Worm (Caenorhabditis elegans) whole organism, young adult: ENCODE measurements around the gene ulp-1.

Source experiments
- B0035.1 ChIP-seq: sonication (generic microtip); optimal IDR thresholded peaks from 2 replicates; lab custom pipeline; 2016; ENCODE audit warnings: missing genetic modification characterization, mild to moderate bottlenecking, missing compliant biosample characterization, missing genotype, missing genetic modification reagents
- B0336.3 ChIP-seq: fragments of 200-800 bp; sonication (Bioruptor generic); IDR thresholded peaks from 2 replicates; pipeline ENCODE4 v1.3.6; 2022; ENCODE audit warnings: missing genetic modification characterization, missing compliant biosample characterization
- C17E4.6 ChIP-seq: fragments of 200-800 bp; sonication (Bioruptor generic); IDR thresholded peaks from 2 replicates; pipeline ENCODE4 v1.3.6; 2022; ENCODE audit warnings: missing genetic modification reagents, missing genetic modification characterization, missing compliant biosample characterization
- D2030.7 ChIP-seq: fragments of 200-800 bp; sonication (Bioruptor generic); IDR thresholded peaks from 2 replicates; pipeline ENCODE4 v1.3.6; 2022; ENCODE audit warnings: missing genetic modification reagents, missing genetic modification characterization, missing compliant biosample characterization
- F39B2.1 ChIP-seq: fragments of 200-800 bp; sonication (Bioruptor generic); IDR thresholded peaks from 2 replicates; pipeline ENCODE4 v1.3.6; 2022; ENCODE audit warnings: missing genetic modification reagents, missing genetic modification characterization, missing compliant biosample characterization
- F57A8.1 ChIP-seq: fragments of 200-800 bp; sonication (Bioruptor generic); optimal IDR thresholded peaks from 2 replicates; lab custom pipeline; 2018; ENCODE audit warnings: mild to moderate bottlenecking, missing genetic modification characterization, moderate library complexity, missing compliant biosample characterization
- K11D2.4 ChIP-seq: fragments of 200-800 bp; sonication (Bioruptor generic); IDR thresholded peaks from 2 replicates; pipeline ENCODE4 v1.3.6; 2022; ENCODE audit warnings: missing genetic modification reagents, missing genetic modification characterization, missing compliant biosample characterization
- akir-1 ChIP-seq: fragments of 200-800 bp; sonication (Bioruptor generic); optimal IDR thresholded peaks from 2 replicates; lab custom pipeline; 2018; ENCODE audit warnings: mild to moderate bottlenecking, missing genetic modification characterization, moderate library complexity, missing compliant biosample characterization
- aptf-3 ChIP-seq: fragments of 200-800 bp; sonication (Bioruptor generic); IDR thresholded peaks from 2 replicates; pipeline ENCODE4 v1.3.6; 2022; ENCODE audit warnings: missing genetic modification characterization, missing compliant biosample characterization
- bed-1 ChIP-seq: fragments of 200-800 bp; sonication (Bioruptor generic); IDR thresholded peaks from 2 replicates; pipeline ENCODE4 v1.3.6; 2022; ENCODE audit warnings: missing genetic modification reagents, missing genetic modification characterization, missing compliant biosample characterization
- cebp-1 ChIP-seq, 2 experiments: fragments of 200-800 bp in 1 of 2; sonication (Bioruptor generic) in 1 of 2; sonication (generic microtip) in 1 of 2; IDR thresholded peaks in 1 of 2; optimal IDR thresholded peaks in 1 of 2; 2 replicates each; pipeline versions ENCODE4 v1.3.6 to Lab custom; 2017 to 2022; ENCODE audit warnings: missing compliant biosample characterization in 2 of 2, missing genetic modification characterization in 2 of 2, mild to moderate bottlenecking in 1 of 2, missing genetic modification reagents in 1 of 2, moderate library complexity in 1 of 2
- ceh-100 ChIP-seq: fragments of 200-800 bp; sonication (Bioruptor generic); IDR thresholded peaks from 2 replicates; pipeline ENCODE4 v1.3.6; 2022; ENCODE audit warnings: missing genetic modification reagents, missing genetic modification characterization, missing compliant biosample characterization
- ceh-27 ChIP-seq: fragments of 200-800 bp; sonication (Bioruptor generic); optimal IDR thresholded peaks from 2 replicates; lab custom pipeline; 2018; ENCODE audit warnings: mild to moderate bottlenecking, missing genetic modification characterization, moderate library complexity, missing compliant biosample characterization
- ceh-91 ChIP-seq: fragments of 200-800 bp; sonication (Bioruptor generic); IDR thresholded peaks from 2 replicates; pipeline ENCODE4 v1.3.6; 2022; ENCODE audit warnings: missing genetic modification reagents, missing genetic modification characterization, missing compliant biosample characterization
- dox-1 ChIP-seq: fragments of 200-800 bp; sonication (Bioruptor generic); IDR thresholded peaks from 2 replicates; pipeline ENCODE4 v1.3.6; 2022; ENCODE audit warnings: missing genetic modification reagents, missing genetic modification characterization, missing compliant biosample characterization
- egl-44 ChIP-seq: fragments of 200-800 bp; sonication (Bioruptor generic); IDR thresholded peaks from 2 replicates; pipeline ENCODE4 v1.3.6; 2022; ENCODE audit warnings: missing genetic modification reagents, missing genetic modification characterization, missing compliant biosample characterization
- egrh-3 ChIP-seq: fragments of 200-800 bp; sonication (Bioruptor generic); IDR thresholded peaks from 2 replicates; pipeline ENCODE4 v1.3.6; 2022; ENCODE audit warnings: missing genetic modification reagents, missing genetic modification characterization, missing compliant biosample characterization
- ets-4 ChIP-seq: fragments of 200-800 bp; sonication (Bioruptor generic); optimal IDR thresholded peaks from 2 replicates; lab custom pipeline; 2018; ENCODE audit warnings: mild to moderate bottlenecking, missing genetic modification characterization, missing compliant biosample characterization
- fkh-3 ChIP-seq: sonication (generic microtip); optimal IDR thresholded peaks from 2 replicates; lab custom pipeline; 2016; ENCODE audit warnings: mild to moderate bottlenecking, missing genetic modification characterization, missing compliant biosample characterization
- gei-17 ChIP-seq: fragments of 200-800 bp; sonication (Bioruptor generic); optimal IDR thresholded peaks from 2 replicates; lab custom pipeline; 2018; ENCODE audit warnings: mild to moderate bottlenecking, missing genetic modification characterization, missing compliant biosample characterization
- hlh-12 ChIP-seq: sonication (generic microtip); optimal IDR thresholded peaks from 2 replicates; lab custom pipeline; 2016; ENCODE audit warnings: missing genetic modification characterization, missing compliant biosample characterization
- hsf-1 ChIP-seq: fragments of 200-800 bp; sonication (Bioruptor generic); IDR thresholded peaks from 2 replicates; pipeline ENCODE4 v1.3.6; 2022; ENCODE audit warnings: missing genetic modification reagents, missing genetic modification characterization, missing compliant biosample characterization
- lin-26 ChIP-seq: fragments of 200-800 bp; sonication (Bioruptor generic); IDR thresholded peaks from 2 replicates; pipeline ENCODE4 v1.3.6; 2022; ENCODE audit warnings: missing genetic modification reagents, missing genetic modification characterization, missing compliant biosample characterization
- lir-1 ChIP-seq: fragments of 200-800 bp; sonication (Bioruptor generic); conservative IDR thresholded peaks from 2 replicates; pipeline ENCODE4 v1.3.6; 2022; ENCODE audit warnings: missing genetic modification reagents, missing genetic modification characterization, missing compliant biosample characterization
- lsl-1 ChIP-seq: fragments of 200-800 bp; sonication (Bioruptor generic); optimal IDR thresholded peaks from 2 replicates; lab custom pipeline; 2018; ENCODE audit warnings: mild to moderate bottlenecking, missing genetic modification characterization, moderate library complexity, missing compliant biosample characterization
- madf-3 ChIP-seq: fragments of 200-800 bp; sonication (Bioruptor generic); IDR thresholded peaks from 2 replicates; pipeline ENCODE4 v1.3.6; 2022; ENCODE audit warnings: missing genetic modification reagents, missing genetic modification characterization, missing compliant biosample characterization
- madf-6 ChIP-seq: fragments of 200-800 bp; sonication (Bioruptor generic); IDR thresholded peaks from 2 replicates; pipeline ENCODE4 v1.3.6; 2022; ENCODE audit warnings: missing genetic modification reagents, missing genetic modification characterization, missing compliant biosample characterization
- nfya-2 ChIP-seq: fragments of 200-800 bp; sonication (Bioruptor generic); IDR thresholded peaks from 2 replicates; pipeline ENCODE4 v1.3.6; 2022; ENCODE audit warnings: missing genetic modification reagents, missing genetic modification characterization, missing compliant biosample characterization
- nhr-120 ChIP-seq: fragments of 200-800 bp; sonication (Bioruptor generic); IDR thresholded peaks from 2 replicates; pipeline ENCODE4 v1.3.6; 2022; ENCODE audit warnings: missing genetic modification characterization, missing compliant biosample characterization
- nhr-80 ChIP-seq: sonication (generic microtip); optimal IDR thresholded peaks from 2 replicates; lab custom pipeline; 2016; ENCODE audit warnings: missing genetic modification characterization, missing compliant biosample characterization
- pbrm-1 ChIP-seq: fragments of 200-800 bp; sonication (Bioruptor generic); IDR thresholded peaks from 2 replicates; pipeline ENCODE4 v1.3.6; 2022; ENCODE audit warnings: missing genetic modification reagents, missing genetic modification characterization, missing compliant biosample characterization
- pha-4 ChIP-seq: fragments of 150-350 bp; sonication (generic microtip); optimal IDR thresholded peaks from 2 replicates; lab custom pipeline; 2014; ENCODE audit warnings: missing biosample characterization, missing genetic modification reagents, missing genetic modification characterization
- repo-1 ChIP-seq: sonication (generic microtip); optimal IDR thresholded peaks from 2 replicates; lab custom pipeline; 2017; ENCODE audit warnings: mild to moderate bottlenecking, missing genetic modification characterization, missing compliant biosample characterization
- snpc-1.1 ChIP-seq: sonication (generic microtip); optimal IDR thresholded peaks from 2 replicates; lab custom pipeline; 2017; ENCODE audit warnings: missing genetic modification characterization, mild to moderate bottlenecking, missing compliant biosample characterization, antibody characterized with exemption, moderate library complexity, missing genotype, missing genetic modification reagents; ENCODE audit not compliant: insufficient read depth
- tlf-1 ChIP-seq: fragments of 200-800 bp; sonication (Bioruptor generic); optimal IDR thresholded peaks from 2 replicates; lab custom pipeline; 2018; ENCODE audit warnings: mild to moderate bottlenecking, missing genetic modification characterization, missing compliant biosample characterization
- unc-62 ChIP-seq: fragments of 150-350 bp; optimal IDR thresholded peaks from 2 replicates; lab custom pipeline; 2014; ENCODE audit warnings: missing biosample characterization, missing genetic modification reagents, missing genetic modification characterization
- zfh-2 ChIP-seq: fragments of 200-800 bp; sonication (Bioruptor generic); conservative IDR thresholded peaks from 2 replicates; pipeline ENCODE4 v1.3.6; 2022; ENCODE audit warnings: missing genetic modification reagents, missing genetic modification characterization, missing compliant biosample characterization
- ztf-22 ChIP-seq: fragments of 200-800 bp; sonication (Bioruptor generic); optimal IDR thresholded peaks from 2 replicates; lab custom pipeline; 2018; ENCODE audit warnings: mild to moderate bottlenecking, missing genetic modification characterization, moderate library complexity, missing compliant biosample characterization
- ztf-28 ChIP-seq: fragments of 200-800 bp; sonication (Bioruptor generic); IDR thresholded peaks from 2 replicates; pipeline ENCODE4 v1.3.6; 2022; ENCODE audit warnings: missing genetic modification reagents, missing genetic modification characterization, missing compliant biosample characterization

ulp-1 gene

ce11 chrIII:5150980-5151379, 18.6 kb downstream of the ulp-1 start:
- TF ChIP-seq bed-1 (GFP tag; lab: Robert Waterston, UW) (no peak), unc-62 (peak; percentile 4)

ce11 chrIII:5150012-5150411, 19.6 kb downstream of the ulp-1 start:
- no peak for TF ChIP-seq pbrm-1 (GFP tag; lab: Robert Waterston, UW)
- TF ChIP-seq zfh-2 (GFP tag; lab: Robert Waterston, UW) = no peak
- no peak for TF ChIP-seq lin-26 (GFP tag; lab: Robert Waterston, UW)
- TF ChIP-seq F39B2.1 (GFP tag; lab: Robert Waterston, UW) = no peak
- no peak for TF ChIP-seq ets-4 (GFP tag; lab: Kevin White, UChicago)
- no peak for TF ChIP-seq hsf-1 (GFP tag; lab: Robert Waterston, UW)
- TF ChIP-seq tlf-1 (GFP tag; lab: Kevin White, UChicago) = no peak
- no peak for TF ChIP-seq ceh-27 (GFP tag; lab: Kevin White, UChicago)
- TF ChIP-seq nhr-120 = no peak
- TF ChIP-seq akir-1 (GFP tag; lab: Kevin White, UChicago) = no peak
- TF ChIP-seq D2030.7 (GFP tag; lab: Robert Waterston, UW) = no peak
- TF ChIP-seq lsl-1 (GFP tag; lab: Kevin White, UChicago) = no peak
- no peak for TF ChIP-seq snpc-1.1 (tag; lab: Kevin White, UChicago)
- TF ChIP-seq madf-3 (GFP tag; lab: Robert Waterston, UW) = no peak
- TF ChIP-seq hlh-12 (tag; lab: Kevin White, UChicago) = no peak
- TF ChIP-seq gei-17 (GFP tag; lab: Kevin White, UChicago) = no peak
- no peak for TF ChIP-seq K11D2.4 (GFP tag; lab: Robert Waterston, UW)
- no peak for TF ChIP-seq madf-6

ce11 chrIII:5149478-5149877, 20.1 kb downstream of the ulp-1 start, which contains the start of gene Y54H5A.2:
Y54H5A.2 (minus strand) TSS chrIII:5149578.
- TF ChIP-seq egrh-3 = no peak
- TF ChIP-seq ceh-100 (GFP tag; lab: Robert Waterston, UW) = no peak
- TF ChIP-seq egl-44 = no peak
- no peak for TF ChIP-seq B0336.3 (GFP tag; lab: Robert Waterston, UW)
- TF ChIP-seq pha-4 (tag; lab: Kevin White, UChicago) = no peak
- no peak for TF ChIP-seq fkh-3 (tag; lab: Kevin White, UChicago)
- TF ChIP-seq nfya-2 (GFP tag; lab: Robert Waterston, UW) = no peak

ce11 chrIII:5147445-5147844, 22.2 kb downstream of the ulp-1 start:
- TF ChIP-seq nhr-80 (tag; lab: Kevin White, UChicago) = peak; percentile 40
- no peak for TF ChIP-seq aptf-3 (GFP tag; lab: Robert Waterston, UW)

- TF ChIP-seq C17E4.6 (GFP tag; lab: Robert Waterston, UW) (0 out of 2 replicates have a peak, but pooled peaks have one; percentile 10), lir-1 (no peak), ztf-22 (GFP tag; lab: Kevin White, UChicago) (peak; percentile 66), repo-1 (tag; lab: Kevin White, UChicago) (no peak), nhr-80 (tag; lab: Kevin White, UChicago) (peak; percentile 74), ztf-28 (no peak), ceh-91 (GFP tag; lab: Robert Waterston, UW) (no peak), dox-1 (GFP tag; lab: Robert Waterston, UW) (0 out of 2 replicates have a peak, but pooled peaks have one; percentile 34), B0336.3 (GFP tag; lab: Robert Waterston, UW) (no peak), B0035.1 (tag; lab: Kevin White, UChicago) (no peak), snpc-1.1 (tag; lab: Kevin White, UChicago) (no peak), ets-4 (GFP tag; lab: Kevin White, UChicago) (peak; percentile 19), cebp-1 (GFP tag; IDR thresholded peaks at IDR 0.05; lab: Robert Waterston, UW) (no peak), cebp-1 (tag; optimal IDR thresholded peaks at IDR 0.05; lab: Kevin White, UChicago) (peak; percentile 8), F57A8.1 (no peak), F39B2.1 (GFP tag; lab: Robert Waterston, UW) (no peak)
- TF ChIP-seq, all 124 proteins: peak for 6
Observed at ce11 chrIII:5146749-5147148, 22.9 kb downstream of the ulp-1 start.
